Worm (Caenorhabditis elegans): ENCODE data around the gene C28H8.2.
A peak's percentile ranks its signal among the peaks of the same experiment; 100 is the strongest.

C28H8.2 gene

ce11 chrIII:5917365-5917958 is 2.7 kb upstream of the C28H8.2 start (continued):
- TF ChIP-seq jun-1 (tag; optimal IDR thresholded peaks at IDR 0.05) = no peak
- TF ChIP-seq aly-2 (tag; optimal IDR thresholded peaks at IDR 0.05) = no peak
- TF ChIP-seq fkh-10 (GFP tag; optimal IDR thresholded peaks at IDR 0.05) = no peak
- no peak for TF ChIP-seq zfp-3 (GFP tag; conservative IDR thresholded peaks at IDR 0.05)
- peak; percentile 72 for TF ChIP-seq hlh-30 (tag; optimal IDR thresholded peaks at IDR 0.05; ENCODE audit: insufficient read depth)
- TF ChIP-seq madf-5 (GFP tag; IDR thresholded peaks at IDR 0.05) = no peak
- TF ChIP-seq F26F4.8 (GFP tag; conservative IDR thresholded peaks at IDR 0.05) = no peak
- TF ChIP-seq ztf-7 (tag; optimal IDR thresholded peaks at IDR 0.05) = no peak
- TF ChIP-seq daf-16 (GFP tag; optimal IDR thresholded peaks at IDR 0.05) = no peak
- TF ChIP-seq daf-16 (tag; optimal IDR thresholded peaks at IDR 0.05) = peak; percentile 96
- no peak for TF ChIP-seq daf-12 (tag; optimal IDR thresholded peaks at IDR 0.05)
- TF ChIP-seq mdt-29 (GFP tag; IDR thresholded peaks at IDR 0.05) = no peak
- TF ChIP-seq ceh-44 (GFP tag; IDR thresholded peaks at IDR 0.05) = no peak
- TF ChIP-seq zag-1 (tag; optimal IDR thresholded peaks at IDR 0.05) = no peak
- no peak for TF ChIP-seq egl-43 (GFP tag; IDR thresholded peaks at IDR 0.05)
- TF ChIP-seq nhr-102 (tag; optimal IDR thresholded peaks at IDR 0.05) = peak; percentile 62
- no peak for TF ChIP-seq F44E2.7 (GFP tag; IDR thresholded peaks at IDR 0.05)
- TF ChIP-seq spr-3 (GFP tag; optimal IDR thresholded peaks at IDR 0.05) = no peak
- no peak for TF ChIP-seq ceh-62 (tag; optimal IDR thresholded peaks at IDR 0.05)
- no peak for TF ChIP-seq sdz-12 (GFP tag; optimal IDR thresholded peaks at IDR 0.05)
- TF ChIP-seq snpc-4 (tag; optimal IDR thresholded peaks at IDR 0.05) = no peak
- TF ChIP-seq Y5F2A.4 (GFP tag; optimal IDR thresholded peaks at IDR 0.05) = no peak
- no peak for TF ChIP-seq lin-15B (tag; optimal IDR thresholded peaks at IDR 0.05)
- TF ChIP-seq egl-27 (tag; optimal IDR thresholded peaks at IDR 0.05) = no peak
- no peak for TF ChIP-seq daf-8 (GFP tag; IDR thresholded peaks at IDR 0.05)
- no peak for TF ChIP-seq D1046.2 (GFP tag; IDR thresholded peaks at IDR 0.05)
- TF ChIP-seq mep-1 (tag; optimal IDR thresholded peaks at IDR 0.05) = peak; percentile 86
- TF ChIP-seq rbr-2 (tag; optimal IDR thresholded peaks at IDR 0.05) = no peak
- TF ChIP-seq nhr-28 (tag; optimal IDR thresholded peaks at IDR 0.05) = peak; percentile 64
- peak in 1 of 2 experiments; percentile 24 for TF ChIP-seq mdl-1 (tag; optimal IDR thresholded peaks at IDR 0.05)
- TF ChIP-seq F49E8.2 (tag; optimal IDR thresholded peaks at IDR 0.05; ENCODE audit: borderline replicate concordance) = no peak
- TF ChIP-seq arid-1 (GFP tag; conservative IDR thresholded peaks at IDR 0.05) = no peak
- peak; percentile 28; the same call in 1 of the 2 replicates for TF ChIP-seq lin-38 (GFP tag; IDR thresholded peaks at IDR 0.05)
- TF ChIP-seq dve-1 (tag; optimal IDR thresholded peaks at IDR 0.05; ENCODE audit: insufficient read depth) = peak; percentile 97
- TF ChIP-seq nhr-10 (tag; optimal IDR thresholded peaks at IDR 0.05) = peak; percentile 11
- no peak for TF ChIP-seq unc-130 (GFP tag; optimal IDR thresholded peaks at IDR 0.05)
- TF ChIP-seq dmd-8 (GFP tag; IDR thresholded peaks at IDR 0.05) = no peak
- no peak for TF ChIP-seq spr-1 (tag; optimal IDR thresholded peaks at IDR 0.05)
- peak; percentile 38 for TF ChIP-seq T20F7.1 (GFP tag; optimal IDR thresholded peaks at IDR 0.05)
- TF ChIP-seq Y48G9A.11 (GFP tag; IDR thresholded peaks at IDR 0.05) = no peak
- TF ChIP-seq nhr-41 (GFP tag; IDR thresholded peaks at IDR 0.05) = no peak
- no peak for TF ChIP-seq skn-1 (tag; optimal IDR thresholded peaks at IDR 0.05)
- TF ChIP-seq zip-11 (GFP tag; IDR thresholded peaks at IDR 0.05) = no peak
- peak in 1 of 2 experiments; percentile 35 for TF ChIP-seq lsy-2 (tag; optimal IDR thresholded peaks at IDR 0.05)
- TF ChIP-seq dmd-9 (GFP tag; IDR thresholded peaks at IDR 0.05) = no peak
- no peak for TF ChIP-seq daf-19 (GFP tag; conservative IDR thresholded peaks at IDR 0.05)
- 0 out of 2 replicates have a peak, but pooled peaks have one; percentile 39 for TF ChIP-seq nhr-42 (GFP tag; IDR thresholded peaks at IDR 0.05)
- TF ChIP-seq mxl-2 (GFP tag; conservative IDR thresholded peaks at IDR 0.05) = no peak
- TF ChIP-seq F10B5.3 (tag; optimal IDR thresholded peaks at IDR 0.05) = no peak
- peak; percentile 63 for TF ChIP-seq ama-1 (optimal IDR thresholded peaks at IDR 0.05)
- TF ChIP-seq tag-97 (GFP tag; IDR thresholded peaks at IDR 0.05) = no peak
- no peak for TF ChIP-seq nhr-111 (GFP tag; optimal IDR thresholded peaks at IDR 0.05)
